Worm (Caenorhabditis elegans): Measurements from ENCODE around the gene zig-3.

The zig-3 gene

ce11 chrX:7930450-7930849 is at the start of gene zig-3:
zig-3 (plus strand) TSS chrX:7930750.
- TF ChIP-seq W03F9.2 (tag; optimal IDR thresholded peaks at IDR 0.05) (no peak), dao-5 (tag; optimal IDR thresholded peaks at IDR 0.05) (no peak), him-1 (tag; optimal IDR thresholded peaks at IDR 0.05) (no peak)

- no peak for TF ChIP-seq dao-5 (tag; optimal IDR thresholded peaks at IDR 0.05)
- TF ChIP-seq him-1 (tag; optimal IDR thresholded peaks at IDR 0.05): no peak
- TF ChIP-seq W03F9.2 (tag; optimal IDR thresholded peaks at IDR 0.05): no peak
Observed at ce11 chrX:7880848-7881247, 49.7 kb upstream of the zig-3 start, which contains the start of gene C39D10.8. C39D10.8 (minus strand) TSS chrX:7880948.

- TF ChIP-seq dao-5 (tag; optimal IDR thresholded peaks at IDR 0.05): no peak
- TF ChIP-seq W03F9.2 (tag; optimal IDR thresholded peaks at IDR 0.05): no peak
Observed at ce11 chrX:7881307-7881706, 49.2 kb upstream of the zig-3 start.

DNA sequence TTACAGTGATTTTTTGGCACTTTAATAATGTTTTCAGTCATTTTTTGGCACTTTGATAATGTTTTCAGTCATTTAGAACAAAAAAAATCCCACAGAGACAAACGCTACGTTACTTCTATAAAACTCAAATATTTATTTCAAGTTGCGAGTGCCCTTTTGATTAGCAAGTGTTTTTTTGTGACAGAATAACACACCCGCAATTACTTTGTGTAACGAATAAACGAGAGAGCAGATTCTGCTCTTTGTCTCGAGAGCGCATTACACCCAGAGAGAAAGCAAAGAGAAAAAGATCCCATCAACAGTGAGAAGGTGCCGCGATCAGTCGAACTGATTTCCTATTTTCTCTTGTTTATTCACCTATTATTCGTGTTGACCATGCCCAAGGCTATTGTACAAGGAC is 46.6 kb upstream of the zig-3 start, which contains the start of gene pcyt-2.2:
TSS of gene pcyt-2.2 (plus strand) at position 301 of the 400 bp plus-strand sequence.
- TF ChIP-seq dao-5 (tag; optimal IDR thresholded peaks at IDR 0.05) (no peak), him-1 (tag; optimal IDR thresholded peaks at IDR 0.05) (no peak), W03F9.2 (tag; optimal IDR thresholded peaks at IDR 0.05) (no peak)

DNA sequence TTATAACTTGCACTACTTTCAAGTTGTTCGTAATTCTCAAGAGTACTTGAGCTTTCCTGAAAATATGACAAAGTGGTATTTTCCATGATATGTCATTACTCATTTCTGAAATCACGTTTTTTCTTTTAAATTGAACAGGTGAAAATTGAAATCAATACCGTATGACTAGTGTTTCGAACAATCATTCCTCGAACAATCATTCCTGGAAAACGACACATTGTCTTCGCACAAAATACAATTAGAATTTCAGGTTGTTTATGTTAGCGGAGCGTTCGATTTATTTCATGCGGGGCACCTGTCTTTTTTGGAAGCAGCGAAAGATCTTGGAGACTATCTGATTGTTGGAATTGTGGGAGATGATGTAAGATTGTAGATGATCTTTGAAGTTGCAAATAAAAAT is 44.4 kb upstream of the zig-3 start:
- TF ChIP-seq him-1 (tag; optimal IDR thresholded peaks at IDR 0.05): no peak
- TF ChIP-seq dao-5 (tag; optimal IDR thresholded peaks at IDR 0.05): no peak
- TF ChIP-seq W03F9.2 (tag; optimal IDR thresholded peaks at IDR 0.05): no peak

ce11 chrX:7888915-7889314 is 41.6 kb upstream of the zig-3 start, which contains the start of gene C39D10.2:
C39D10.2 (plus strand) TSS chrX:7889215.
- TF ChIP-seq dao-5 (tag; optimal IDR thresholded peaks at IDR 0.05) (no peak), W03F9.2 (tag; optimal IDR thresholded peaks at IDR 0.05) (no peak), him-1 (tag; optimal IDR thresholded peaks at IDR 0.05) (no peak)

- TF ChIP-seq W03F9.2 (tag; optimal IDR thresholded peaks at IDR 0.05) (no peak), dao-5 (tag; optimal IDR thresholded peaks at IDR 0.05) (no peak), him-1 (tag; optimal IDR thresholded peaks at IDR 0.05) (no peak)
Observed at ce11 chrX:7892296-7892695, 38.3 kb upstream of the zig-3 start, which contains the start of gene C39D10.5. C39D10.5 (minus strand) TSS chrX:7892396.

DNA sequence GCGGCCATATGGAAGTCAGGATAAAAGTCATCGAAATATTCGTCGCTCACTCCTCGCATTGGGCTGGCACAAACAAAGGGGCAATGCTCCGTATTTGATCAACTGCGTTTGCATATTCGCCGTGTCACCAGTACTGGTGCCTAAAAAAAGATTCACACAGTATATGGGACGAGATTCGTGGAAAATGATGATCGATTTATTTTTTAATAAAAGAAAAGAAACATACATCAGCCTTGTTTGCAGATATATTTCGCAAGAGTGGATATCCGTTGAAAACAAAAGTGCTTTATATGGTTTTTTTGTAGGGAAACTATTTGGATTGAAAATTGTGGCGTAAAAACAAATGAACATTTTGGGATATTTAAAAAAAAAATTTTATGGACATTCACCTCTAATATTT is 32.9 kb upstream of the zig-3 start, which contains the start of gene latd-1:
TSS of gene latd-1 (minus strand) at position 101 of the 400 bp plus-strand sequence.
- no peak for TF ChIP-seq dao-5 (tag; optimal IDR thresholded peaks at IDR 0.05)
- TF ChIP-seq him-1 (tag; optimal IDR thresholded peaks at IDR 0.05): no peak
- TF ChIP-seq W03F9.2 (tag; optimal IDR thresholded peaks at IDR 0.05): no peak

DNA sequence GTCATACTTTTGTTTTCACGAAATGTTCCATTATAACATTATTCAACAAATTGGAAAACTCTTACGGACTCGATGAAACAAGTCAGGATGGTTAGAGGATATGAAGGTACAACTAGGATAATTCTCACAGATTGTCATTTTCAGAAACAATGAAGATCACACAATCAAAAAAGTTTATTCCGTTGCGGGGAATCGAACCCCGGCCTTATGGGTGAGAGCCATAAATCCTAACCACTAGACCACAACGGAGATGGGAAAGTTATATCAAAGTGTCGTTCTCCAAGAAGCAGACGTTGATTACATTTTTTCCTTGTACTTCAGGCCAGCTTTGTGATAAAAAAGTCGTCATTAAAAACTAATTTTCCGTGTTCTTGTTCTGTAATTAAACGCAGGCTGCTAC is 32.4 kb upstream of the zig-3 start:
- TF ChIP-seq him-1 (tag; optimal IDR thresholded peaks at IDR 0.05): no peak
- peak; percentile 5 for TF ChIP-seq W03F9.2 (tag; optimal IDR thresholded peaks at IDR 0.05)
- no peak for TF ChIP-seq dao-5 (tag; optimal IDR thresholded peaks at IDR 0.05)

DNA sequence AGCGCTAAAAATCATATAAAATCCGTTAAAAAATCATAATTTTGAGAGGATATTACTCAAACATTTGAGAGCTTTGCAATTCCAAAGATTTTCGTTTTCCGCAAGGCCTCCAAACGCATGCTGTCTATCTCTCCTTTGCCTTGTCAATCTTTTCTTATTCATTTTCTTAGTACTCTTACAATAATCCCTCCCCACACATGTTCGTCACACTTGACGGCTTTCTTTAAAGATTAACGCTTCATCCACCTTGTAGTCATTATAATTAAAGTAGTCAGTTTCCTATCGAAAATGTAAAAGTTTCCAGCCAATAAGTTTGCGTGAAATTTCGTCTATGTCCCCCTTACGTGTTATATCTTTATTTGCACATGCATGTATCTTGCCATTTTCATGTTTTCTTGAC is 30.4 kb upstream of the zig-3 start:
- TF ChIP-seq him-1 (tag; optimal IDR thresholded peaks at IDR 0.05): no peak
- no peak for TF ChIP-seq dao-5 (tag; optimal IDR thresholded peaks at IDR 0.05)
- no peak for TF ChIP-seq W03F9.2 (tag; optimal IDR thresholded peaks at IDR 0.05)

DNA sequence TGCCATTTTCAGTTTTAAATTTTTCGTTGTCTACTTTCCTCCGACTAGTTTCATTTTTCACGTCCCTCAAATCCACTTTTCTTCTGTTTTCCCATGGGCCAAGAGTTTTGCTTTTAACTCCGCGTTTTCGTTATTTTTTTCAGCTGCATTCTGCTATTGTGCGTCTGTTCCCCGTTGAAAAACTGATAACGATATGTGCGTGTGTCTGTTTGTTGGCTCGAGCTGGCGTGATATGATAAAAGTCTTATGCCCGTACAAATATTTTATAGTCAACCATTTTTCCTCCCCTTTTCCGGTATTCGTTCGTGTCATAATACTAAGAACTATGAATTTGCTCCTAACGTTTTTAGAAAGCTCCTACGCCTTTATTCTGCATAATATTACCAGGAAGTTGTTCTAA is 28.7 kb upstream of the zig-3 start:
- TF ChIP-seq him-1 (tag; optimal IDR thresholded peaks at IDR 0.05) (no peak), dao-5 (tag; optimal IDR thresholded peaks at IDR 0.05) (no peak), W03F9.2 (tag; optimal IDR thresholded peaks at IDR 0.05) (no peak)

DNA sequence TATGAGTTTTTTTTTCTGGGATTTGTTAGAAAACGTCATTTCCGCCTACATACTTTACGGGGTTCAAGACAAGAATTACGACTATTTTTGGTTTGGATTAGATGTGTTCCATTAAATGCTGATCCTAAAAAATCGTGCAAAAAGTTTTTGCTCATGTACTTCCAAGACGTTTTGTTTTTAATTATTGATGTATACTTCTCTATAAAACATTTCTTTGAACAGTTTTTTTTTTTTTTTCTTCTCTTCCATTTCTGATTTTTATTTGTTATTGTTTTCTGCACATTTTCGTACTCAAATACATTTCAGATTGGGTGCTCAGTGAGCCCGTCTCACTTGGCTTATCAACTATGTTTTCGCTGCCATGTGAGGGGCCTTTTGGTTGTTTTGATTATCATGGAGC is 27.6 kb upstream of the zig-3 start, which contains the start of gene C39D10.11:
TSS of gene C39D10.11 (plus strand) at position 301 of the 400 bp plus-strand sequence.
- no peak for TF ChIP-seq him-1 (tag; optimal IDR thresholded peaks at IDR 0.05)
- TF ChIP-seq W03F9.2 (tag; optimal IDR thresholded peaks at IDR 0.05): no peak
- no peak for TF ChIP-seq dao-5 (tag; optimal IDR thresholded peaks at IDR 0.05)

- TF ChIP-seq W03F9.2 (tag; optimal IDR thresholded peaks at IDR 0.05) (peak; percentile 4), him-1 (tag; optimal IDR thresholded peaks at IDR 0.05) (no peak), dao-5 (tag; optimal IDR thresholded peaks at IDR 0.05) (no peak)
Observed at ce11 chrX:7906430-7907014, 24.0 kb upstream of the zig-3 start, which contains the start of gene C39D10.1. C39D10.1 (plus strand) TSS chrX:7906964.

- TF ChIP-seq dao-5 (tag; optimal IDR thresholded peaks at IDR 0.05): no peak
- TF ChIP-seq him-1 (tag; optimal IDR thresholded peaks at IDR 0.05): no peak
- no peak for TF ChIP-seq W03F9.2 (tag; optimal IDR thresholded peaks at IDR 0.05)
Observed at ce11 chrX:7913830-7914229, 16.7 kb upstream of the zig-3 start, which contains the start of gene C39D10.7. C39D10.7 (minus strand) TSS chrX:7913930.

DNA sequence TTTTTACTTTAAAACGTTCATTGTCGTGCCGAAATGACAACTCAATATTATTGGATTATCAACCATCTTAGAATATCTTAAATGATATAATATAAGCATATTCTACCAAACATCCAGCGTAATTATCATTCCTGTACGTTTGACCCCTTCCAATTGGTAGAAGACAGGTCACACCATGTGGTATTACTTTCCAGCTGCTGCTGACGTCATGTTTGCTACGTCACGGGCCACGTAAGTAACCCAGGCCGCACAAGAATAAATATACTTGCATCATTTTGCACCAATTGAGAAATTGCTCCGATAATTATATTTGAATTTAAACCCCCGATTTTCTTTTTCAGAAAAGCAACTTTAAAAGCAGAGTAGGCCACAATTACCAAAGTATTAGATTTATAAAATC is 14.9 kb upstream of the zig-3 start:
- TF ChIP-seq dao-5 (tag; optimal IDR thresholded peaks at IDR 0.05) (no peak), him-1 (tag; optimal IDR thresholded peaks at IDR 0.05) (no peak)
